Worm (Caenorhabditis elegans) whole organism, young adult: ENCODE results near the gene srj-24.

Experiments
- B0019.2 ChIP-seq: fragments of 200-800 bp; sonication (Bioruptor generic); conservative IDR thresholded peaks from 2 replicates; pipeline ENCODE4 v1.3.6; 2022; ENCODE audit warnings: missing genetic modification reagents, missing genetic modification characterization, missing compliant biosample characterization
- B0035.1 ChIP-seq: sonication (generic microtip); optimal IDR thresholded peaks from 2 replicates; lab custom pipeline; 2016; ENCODE audit warnings: missing genetic modification characterization, mild to moderate bottlenecking, missing compliant biosample characterization, missing genotype, missing genetic modification reagents
- B0261.1 ChIP-seq: sonication (generic microtip); optimal IDR thresholded peaks from 2 replicates; lab custom pipeline; 2016; ENCODE audit warnings: mild to moderate bottlenecking, missing genetic modification characterization, moderate library complexity, missing compliant biosample characterization
- B0336.3 ChIP-seq: fragments of 200-800 bp; sonication (Bioruptor generic); IDR thresholded peaks from 2 replicates; pipeline ENCODE4 v1.3.6; 2022; ENCODE audit warnings: missing genetic modification characterization, missing compliant biosample characterization
- F55B11.4 ChIP-seq: sonication (generic microtip); optimal IDR thresholded peaks from 2 replicates; lab custom pipeline; 2016; ENCODE audit warnings: missing compliant biosample characterization, missing genetic modification characterization, borderline replicate concordance; ENCODE audit not compliant: insufficient read depth
- F57A8.1 ChIP-seq: fragments of 200-800 bp; sonication (Bioruptor generic); optimal IDR thresholded peaks from 2 replicates; lab custom pipeline; 2018; ENCODE audit warnings: mild to moderate bottlenecking, missing genetic modification characterization, moderate library complexity, missing compliant biosample characterization
- K11D2.4 ChIP-seq: fragments of 200-800 bp; sonication (Bioruptor generic); IDR thresholded peaks from 2 replicates; pipeline ENCODE4 v1.3.6; 2022; ENCODE audit warnings: missing genetic modification reagents, missing genetic modification characterization, missing compliant biosample characterization
- T07F8.4 ChIP-seq: sonication (generic microtip); optimal IDR thresholded peaks from 2 replicates; lab custom pipeline; 2016; ENCODE audit warnings: mild to moderate bottlenecking, missing genetic modification characterization, moderate library complexity, missing compliant biosample characterization
- Y56A3A.18 ChIP-seq: fragments of 200-800 bp; sonication (Bioruptor generic); IDR thresholded peaks from 2 replicates; pipeline ENCODE4 v1.3.6; 2022; ENCODE audit warnings: missing genetic modification reagents, missing genetic modification characterization, missing compliant biosample characterization
- aptf-2 ChIP-seq: fragments of 200-800 bp; sonication (Bioruptor generic); conservative IDR thresholded peaks from 2 replicates; pipeline ENCODE4 v1.3.6; 2022; ENCODE audit warnings: missing genetic modification reagents, missing genetic modification characterization, missing compliant biosample characterization
- aptf-3 ChIP-seq: fragments of 200-800 bp; sonication (Bioruptor generic); IDR thresholded peaks from 2 replicates; pipeline ENCODE4 v1.3.6; 2022; ENCODE audit warnings: missing genetic modification characterization, missing compliant biosample characterization
- bed-1 ChIP-seq: fragments of 200-800 bp; sonication (Bioruptor generic); IDR thresholded peaks from 2 replicates; pipeline ENCODE4 v1.3.6; 2022; ENCODE audit warnings: missing genetic modification reagents, missing genetic modification characterization, missing compliant biosample characterization
- ccch-3 ChIP-seq: fragments of 200-800 bp; sonication (Bioruptor generic); optimal IDR thresholded peaks from 2 replicates; lab custom pipeline; 2018; ENCODE audit warnings: mild to moderate bottlenecking, missing genetic modification characterization, missing compliant biosample characterization
- cebp-2 ChIP-seq: fragments of 200-800 bp; sonication (Bioruptor generic); IDR thresholded peaks from 2 replicates; pipeline ENCODE4 v1.3.6; 2022; ENCODE audit warnings: missing genetic modification characterization, missing compliant biosample characterization
- ceh-100 ChIP-seq: fragments of 200-800 bp; sonication (Bioruptor generic); IDR thresholded peaks from 2 replicates; pipeline ENCODE4 v1.3.6; 2022; ENCODE audit warnings: missing genetic modification reagents, missing genetic modification characterization, missing compliant biosample characterization
- ceh-27 ChIP-seq: fragments of 200-800 bp; sonication (Bioruptor generic); optimal IDR thresholded peaks from 2 replicates; lab custom pipeline; 2018; ENCODE audit warnings: mild to moderate bottlenecking, missing genetic modification characterization, moderate library complexity, missing compliant biosample characterization
- ceh-91 ChIP-seq: fragments of 200-800 bp; sonication (Bioruptor generic); IDR thresholded peaks from 2 replicates; pipeline ENCODE4 v1.3.6; 2022; ENCODE audit warnings: missing genetic modification reagents, missing genetic modification characterization, missing compliant biosample characterization
- chd-7 ChIP-seq: sonication (generic microtip); optimal IDR thresholded peaks from 2 replicates; lab custom pipeline; 2016; ENCODE audit warnings: mild to moderate bottlenecking, missing genetic modification characterization, moderate library complexity, missing compliant biosample characterization
- efl-1 ChIP-seq: fragments of 150-350 bp; optimal IDR thresholded peaks from 2 replicates; lab custom pipeline; 2014; ENCODE audit warnings: missing biosample characterization, missing genetic modification reagents, missing genetic modification characterization
- egrh-3 ChIP-seq: fragments of 200-800 bp; sonication (Bioruptor generic); IDR thresholded peaks from 2 replicates; pipeline ENCODE4 v1.3.6; 2022; ENCODE audit warnings: missing genetic modification reagents, missing genetic modification characterization, missing compliant biosample characterization
- ekl-4 ChIP-seq: fragments of 200-800 bp; sonication (Bioruptor generic); IDR thresholded peaks from 2 replicates; pipeline ENCODE4 v1.3.6; 2022; ENCODE audit warnings: missing genetic modification reagents, missing genetic modification characterization, missing compliant biosample characterization
- hlh-26 ChIP-seq: fragments of 200-800 bp; sonication (Bioruptor generic); conservative IDR thresholded peaks from 2 replicates; pipeline ENCODE4 v1.3.6; 2022; ENCODE audit warnings: missing genetic modification reagents, missing genetic modification characterization, missing compliant biosample characterization
- hmg-1.2 ChIP-seq: fragments of 200-800 bp; sonication (Bioruptor generic); IDR thresholded peaks from 2 replicates; pipeline ENCODE4 v1.3.6; 2022; ENCODE audit warnings: missing genetic modification reagents, missing genetic modification characterization, missing compliant biosample characterization
- hmg-20 ChIP-seq: fragments of 200-800 bp; sonication (Bioruptor generic); IDR thresholded peaks from 2 replicates; pipeline ENCODE4 v1.3.6; 2022; ENCODE audit warnings: missing genetic modification reagents, missing genetic modification characterization, missing compliant biosample characterization
- hsf-1 ChIP-seq: fragments of 200-800 bp; sonication (Bioruptor generic); IDR thresholded peaks from 2 replicates; pipeline ENCODE4 v1.3.6; 2022; ENCODE audit warnings: missing genetic modification reagents, missing genetic modification characterization, missing compliant biosample characterization
- let-526 ChIP-seq: fragments of 200-800 bp; sonication (Bioruptor generic); IDR thresholded peaks from 2 replicates; pipeline ENCODE4 v1.3.6; 2022; ENCODE audit warnings: missing genetic modification reagents, missing genetic modification characterization, missing compliant biosample characterization
- lin-40 ChIP-seq: sonication (generic microtip); optimal IDR thresholded peaks from 2 replicates; lab custom pipeline; 2016; ENCODE audit warnings: missing genetic modification characterization, mild to moderate bottlenecking, missing compliant biosample characterization, missing genotype, missing genetic modification reagents
- lir-1 ChIP-seq: fragments of 200-800 bp; sonication (Bioruptor generic); conservative IDR thresholded peaks from 2 replicates; pipeline ENCODE4 v1.3.6; 2022; ENCODE audit warnings: missing genetic modification reagents, missing genetic modification characterization, missing compliant biosample characterization
- lsl-1 ChIP-seq: fragments of 200-800 bp; sonication (Bioruptor generic); optimal IDR thresholded peaks from 2 replicates; lab custom pipeline; 2018; ENCODE audit warnings: mild to moderate bottlenecking, missing genetic modification characterization, moderate library complexity, missing compliant biosample characterization
- lsy-27 ChIP-seq: sonication (generic microtip); optimal IDR thresholded peaks from 2 replicates; lab custom pipeline; 2017; ENCODE audit warnings: missing genetic modification characterization, mild to moderate bottlenecking, missing compliant biosample characterization, antibody characterized with exemption, missing genotype, borderline replicate concordance; ENCODE audit not compliant: insufficient read depth
- madf-3 ChIP-seq: fragments of 200-800 bp; sonication (Bioruptor generic); IDR thresholded peaks from 2 replicates; pipeline ENCODE4 v1.3.6; 2022; ENCODE audit warnings: missing genetic modification reagents, missing genetic modification characterization, missing compliant biosample characterization
- madf-8 ChIP-seq: fragments of 200-800 bp; sonication (Bioruptor generic); conservative IDR thresholded peaks from 2 replicates; pipeline ENCODE4 v1.3.6; 2022; ENCODE audit warnings: missing genetic modification reagents, missing genetic modification characterization, missing compliant biosample characterization
- mcd-1 ChIP-seq: fragments of 200-800 bp; sonication (Bioruptor generic); IDR thresholded peaks from 2 replicates; pipeline ENCODE4 v1.3.6; 2022; ENCODE audit warnings: missing genetic modification reagents, missing genetic modification characterization, missing compliant biosample characterization
- nhr-80 ChIP-seq: sonication (generic microtip); optimal IDR thresholded peaks from 2 replicates; lab custom pipeline; 2016; ENCODE audit warnings: missing genetic modification characterization, missing compliant biosample characterization
- pbrm-1 ChIP-seq: fragments of 200-800 bp; sonication (Bioruptor generic); IDR thresholded peaks from 2 replicates; pipeline ENCODE4 v1.3.6; 2022; ENCODE audit warnings: missing genetic modification reagents, missing genetic modification characterization, missing compliant biosample characterization
- rcor-1 ChIP-seq: fragments of 200-800 bp; sonication (Bioruptor generic); IDR thresholded peaks from 2 replicates; pipeline ENCODE4 v1.3.6; 2022; ENCODE audit warnings: missing genetic modification reagents, missing genetic modification characterization, missing compliant biosample characterization
- repo-1 ChIP-seq: sonication (generic microtip); optimal IDR thresholded peaks from 2 replicates; lab custom pipeline; 2017; ENCODE audit warnings: mild to moderate bottlenecking, missing genetic modification characterization, missing compliant biosample characterization
- rpc-1 ChIP-seq, 2 experiments: fragments of 150-350 bp in 1 of 2; sonication (generic microtip) in 1 of 2; optimal IDR thresholded peaks; 2 replicates each; lab custom pipeline; 2014 to 2018; ENCODE audit warnings: missing biosample characterization in 1 of 2, missing genetic modification characterization in 1 of 2, missing genetic modification reagents in 1 of 2, missing genotype in 1 of 2
- sea-2 ChIP-seq: fragments of 200-800 bp; sonication (Bioruptor generic); IDR thresholded peaks from 2 replicates; pipeline ENCODE4 v1.3.6; 2022; ENCODE audit warnings: missing genetic modification characterization, missing compliant biosample characterization
- snpc-1.3 ChIP-seq: sonication (generic microtip); optimal IDR thresholded peaks from 2 replicates; lab custom pipeline; 2017; ENCODE audit warnings: missing genetic modification characterization, mild to moderate bottlenecking, missing compliant biosample characterization, antibody characterized with exemption, moderate library complexity, missing genotype, missing genetic modification reagents; ENCODE audit not compliant: insufficient read depth
- snpc-3.4 ChIP-seq: sonication (generic microtip); optimal IDR thresholded peaks from 2 replicates; lab custom pipeline; 2017; ENCODE audit warnings: missing genetic modification characterization, mild to moderate bottlenecking, missing compliant biosample characterization, antibody characterized with exemption, moderate library complexity, missing genotype, missing genetic modification reagents
- somi-1 ChIP-seq: fragments of 200-800 bp; sonication (Bioruptor generic); optimal IDR thresholded peaks from 2 replicates; lab custom pipeline; 2018; ENCODE audit warnings: mild to moderate bottlenecking, missing genetic modification characterization, missing compliant biosample characterization
- tbx-9 ChIP-seq: sonication (generic microtip); optimal IDR thresholded peaks from 2 replicates; lab custom pipeline; 2016; ENCODE audit warnings: borderline replicate concordance, missing genetic modification characterization, inconsistent platforms, missing compliant biosample characterization
- tlf-1 ChIP-seq: fragments of 200-800 bp; sonication (Bioruptor generic); optimal IDR thresholded peaks from 2 replicates; lab custom pipeline; 2018; ENCODE audit warnings: mild to moderate bottlenecking, missing genetic modification characterization, missing compliant biosample characterization
- unc-130 ChIP-seq: sonication (generic microtip); optimal IDR thresholded peaks from 2 replicates; lab custom pipeline; 2016; ENCODE audit warnings: missing genetic modification reagents, missing genetic modification characterization, missing compliant biosample characterization
- ztf-26 ChIP-seq: sonication (generic microtip); optimal IDR thresholded peaks from 2 replicates; lab custom pipeline; 2017; ENCODE audit warnings: missing genetic modification characterization, missing compliant biosample characterization
- ztf-28 ChIP-seq: fragments of 200-800 bp; sonication (Bioruptor generic); IDR thresholded peaks from 2 replicates; pipeline ENCODE4 v1.3.6; 2022; ENCODE audit warnings: missing genetic modification reagents, missing genetic modification characterization, missing compliant biosample characterization

The srj-24 gene

ce11 chrV:773256-773655, 34.6 kb upstream of the srj-24 start, which contains the start of gene sti-1 (continued):
- no peak for TF ChIP-seq aptf-2 (GFP tag; lab: Robert Waterston, UW)
- TF ChIP-seq hmg-20 (GFP tag; lab: Robert Waterston, UW): 0 out of 2 replicates have a peak, but pooled peaks have one; percentile 7
- TF ChIP-seq hlh-26 (GFP tag; lab: Robert Waterston, UW): no peak
- peak; percentile 55 for TF ChIP-seq snpc-3.4
- no peak for TF ChIP-seq somi-1
- TF ChIP-seq tlf-1: peak; percentile 56
- TF ChIP-seq hsf-1 (GFP tag; lab: Robert Waterston, UW): peak; percentile 98
- no peak for TF ChIP-seq cebp-2
- TF ChIP-seq rcor-1: peak; percentile 64; the same call in 1 of the 2 replicates
- TF ChIP-seq K11D2.4 (GFP tag; lab: Robert Waterston, UW): no peak
- peak; percentile 42 for TF ChIP-seq rpc-1 (optimal IDR thresholded peaks at IDR 0.05; lab: Kevin White, UChicago)
- no peak for TF ChIP-seq rpc-1 (tag; optimal IDR thresholded peaks at IDR 0.05; lab: Kevin White, UChicago)
- TF ChIP-seq lir-1 (GFP tag; lab: Robert Waterston, UW): no peak
- peak; percentile 38 for TF ChIP-seq lsl-1 (GFP tag; lab: Kevin White, UChicago)
- TF ChIP-seq F57A8.1: no peak
- peak; percentile 47 for TF ChIP-seq ceh-91
- TF ChIP-seq nhr-80 (tag; lab: Kevin White, UChicago): no peak
- TF ChIP-seq B0019.2: no peak
- peak; percentile 67 for TF ChIP-seq B0336.3 (GFP tag; lab: Robert Waterston, UW)
- no peak for TF ChIP-seq let-526 (GFP tag; lab: Robert Waterston, UW)
- peak; percentile 99 for TF ChIP-seq hmg-1.2 (GFP tag; lab: Robert Waterston, UW)
- TF ChIP-seq egrh-3 (GFP tag; lab: Robert Waterston, UW): no peak
- no peak for TF ChIP-seq bed-1 (GFP tag; lab: Robert Waterston, UW)
- no peak for TF ChIP-seq repo-1
- TF ChIP-seq lsy-27 (tag; lab: Kevin White, UChicago): no peak
- TF ChIP-seq madf-3: peak; percentile 70; the same call in 1 of the 2 replicates
- TF ChIP-seq ekl-4 (GFP tag; lab: Robert Waterston, UW): peak; percentile 67; the same call in 1 of the 2 replicates
- no peak for TF ChIP-seq T07F8.4 (tag; lab: Kevin White, UChicago)
- no peak for TF ChIP-seq sea-2 (GFP tag; lab: Robert Waterston, UW)
- no peak for TF ChIP-seq aptf-3
- TF ChIP-seq efl-1: peak; percentile 92
- peak; percentile 10 for TF ChIP-seq ztf-26 (tag; lab: Kevin White, UChicago)
- no peak for TF ChIP-seq B0035.1
- no peak for TF ChIP-seq tbx-9 (tag; lab: Kevin White, UChicago)
- no peak for TF ChIP-seq ztf-28 (GFP tag; lab: Robert Waterston, UW)
- TF ChIP-seq ceh-100 (GFP tag; lab: Robert Waterston, UW): no peak
- TF ChIP-seq Y56A3A.18 (GFP tag; lab: Robert Waterston, UW): no peak
- peak; percentile 36 for TF ChIP-seq snpc-1.3 (tag; lab: Kevin White, UChicago)
- peak; percentile 84 for TF ChIP-seq pbrm-1 (GFP tag; lab: Robert Waterston, UW)
- peak; percentile 34 for TF ChIP-seq madf-8
- peak; percentile 98 for TF ChIP-seq mcd-1 (GFP tag; lab: Robert Waterston, UW)
- no peak for TF ChIP-seq ccch-3
- TF ChIP-seq B0261.1 (tag; lab: Kevin White, UChicago): no peak
- no peak for TF ChIP-seq F55B11.4 (tag; lab: Kevin White, UChicago)
- peak; percentile 78 for TF ChIP-seq lin-40 (tag; lab: Kevin White, UChicago)
- TF ChIP-seq unc-130 (GFP tag; lab: Kevin White, UChicago): no peak
- peak; percentile 47 for TF ChIP-seq ceh-27 (GFP tag; lab: Kevin White, UChicago)
- no peak for TF ChIP-seq chd-7 (tag; lab: Kevin White, UChicago)
